Worm (Caenorhabditis elegans) whole organism, L1 larva: ENCODE data around the gene C43G2.3.

Source experiments
- aly-2 ChIP-seq: fragments of 150-350 bp; optimal IDR thresholded peaks from 2 replicates; lab custom pipeline; 2014; ENCODE audit warnings: missing biosample characterization, missing genetic modification characterization
- ama-1 ChIP-seq: fragments of 150-350 bp; optimal IDR thresholded peaks from 2 replicates; lab custom pipeline; 2014
- ceh-88 ChIP-seq: fragments of 200-800 bp; sonication (Bioruptor generic); IDR thresholded peaks from 2 replicates; pipeline ENCODE4 v1.3.6; 2022; ENCODE audit warnings: missing genetic modification characterization, missing compliant biosample characterization
- ceh-90 ChIP-seq: sonication (generic microtip); optimal IDR thresholded peaks from 2 replicates; lab custom pipeline; 2016; ENCODE audit warnings: missing genetic modification characterization, missing compliant biosample characterization
- ces-1 ChIP-seq: fragments of 150-350 bp; optimal IDR thresholded peaks from 2 replicates; lab custom pipeline; 2014; ENCODE audit warnings: missing biosample characterization, missing genetic modification reagents, missing genetic modification characterization
- dsc-1 ChIP-seq: sonication (generic microtip); optimal IDR thresholded peaks from 2 replicates; lab custom pipeline; 2016; ENCODE audit warnings: mild to moderate bottlenecking, missing genetic modification characterization, missing compliant biosample characterization
- lin-14 ChIP-seq: fragments of 200-800 bp; sonication (Bioruptor generic); optimal IDR thresholded peaks from 2 replicates; lab custom pipeline; 2018; ENCODE audit warnings: mild to moderate bottlenecking, missing genetic modification characterization, moderate library complexity, missing compliant biosample characterization
- lin-15B ChIP-seq: fragments of 150-350 bp; sonication (generic microtip); optimal IDR thresholded peaks from 3 replicates; lab custom pipeline; 2014; ENCODE audit warnings: missing biosample characterization, missing genetic modification characterization
- mep-1 ChIP-seq: fragments of 150-350 bp; optimal IDR thresholded peaks from 2 replicates; lab custom pipeline; 2014; ENCODE audit warnings: missing biosample characterization, missing genetic modification characterization
- nhr-11 ChIP-seq: fragments of 150-350 bp; optimal IDR thresholded peaks from 2 replicates; lab custom pipeline; 2014; ENCODE audit warnings: missing biosample characterization, missing genetic modification characterization
- nhr-47 ChIP-seq: sonication (generic microtip); optimal IDR thresholded peaks from 2 replicates; lab custom pipeline; 2016; ENCODE audit warnings: mild to moderate bottlenecking, missing genetic modification characterization, moderate library complexity, missing compliant biosample characterization
- pqm-1 ChIP-seq: sonication (generic microtip); optimal IDR thresholded peaks from 3 replicates; lab custom pipeline; 2017; ENCODE audit warnings: missing biosample characterization, missing genetic modification characterization
- tbx-2 ChIP-seq: sonication (generic microtip); optimal IDR thresholded peaks from 2 replicates; lab custom pipeline; 2016; ENCODE audit warnings: missing genetic modification characterization, missing compliant biosample characterization
- zag-1 ChIP-seq: fragments of 150-350 bp; optimal IDR thresholded peaks from 2 replicates; lab custom pipeline; 2014; ENCODE audit warnings: missing biosample characterization, missing genetic modification characterization

- TF ChIP-seq nhr-11 (no peak), ces-1 (no peak), tbx-2 (tag; lab: Kevin White, UChicago) (no peak), aly-2 (no peak), lin-15B (no peak), pqm-1 (tag; lab: Kevin White, UChicago) (no peak), lin-14 (GFP tag; lab: Kevin White, UChicago) (no peak), ceh-88 (no peak), mep-1 (tag; lab: Kevin White, UChicago) (no peak), ceh-90 (tag; lab: Kevin White, UChicago) (no peak), dsc-1 (tag; lab: Kevin White, UChicago) (no peak), nhr-47 (tag; lab: Kevin White, UChicago) (no peak), ama-1 (no peak), zag-1 (tag; lab: Kevin White, UChicago) (no peak)
These were observed 17.6 kb upstream of the C43G2.3 start, which contains the start of gene best-9 for ce11 chrIV:6560434-6560833.
